Worm (Caenorhabditis elegans) whole organism, L4 larva: ENCODE results near the gene R09F10.8.

Source experiments
- F10B5.3 ChIP-seq: sonication (generic microtip); optimal IDR thresholded peaks from 2 replicates; lab custom pipeline; 2016; ENCODE audit warnings: mild to moderate bottlenecking, missing genetic modification characterization, missing compliant biosample characterization
- F26F4.8 ChIP-seq: fragments of 200-800 bp; sonication (Bioruptor generic); conservative IDR thresholded peaks from 2 replicates; pipeline ENCODE4 v1.3.6; 2022; ENCODE audit warnings: missing genetic modification characterization, missing compliant biosample characterization
- F37D6.2 ChIP-seq: sonication (generic microtip); optimal IDR thresholded peaks from 2 replicates; lab custom pipeline; 2016; ENCODE audit warnings: mild to moderate bottlenecking, missing genetic modification characterization, missing compliant biosample characterization
- R02D3.7 ChIP-seq: fragments of 150-350 bp; sonication (generic microtip); optimal IDR thresholded peaks from 3 replicates; lab custom pipeline; 2014; ENCODE audit warnings: missing biosample characterization, missing genetic modification characterization
- T20F7.1 ChIP-seq: fragments of 200-800 bp; sonication (Bioruptor generic); optimal IDR thresholded peaks from 2 replicates; lab custom pipeline; 2018; ENCODE audit warnings: mild to moderate bottlenecking, missing genetic modification characterization, missing compliant biosample characterization
- T26A8.4 ChIP-seq: fragments of 200-800 bp; sonication (Bioruptor generic); IDR thresholded peaks from 2 replicates; pipeline ENCODE4 v1.3.6; 2022; ENCODE audit warnings: missing genetic modification characterization, missing compliant biosample characterization
- Y5F2A.4 ChIP-seq: fragments of 200-800 bp; sonication (Bioruptor generic); optimal IDR thresholded peaks from 2 replicates; lab custom pipeline; 2018; ENCODE audit warnings: mild to moderate bottlenecking, missing genetic modification characterization, missing compliant biosample characterization
- aha-1 ChIP-seq: fragments of 150-350 bp; peaks from one replicate; lab custom pipeline; 2014; ENCODE audit warnings: missing biosample characterization, missing genetic modification characterization
- aly-2 ChIP-seq: sonication (generic microtip); optimal IDR thresholded peaks from 2 replicates; lab custom pipeline; 2018; ENCODE audit warnings: missing biosample characterization, missing genetic modification characterization
- arid-1 ChIP-seq: fragments of 200-800 bp; sonication (Bioruptor generic); conservative IDR thresholded peaks from 2 replicates; pipeline ENCODE4 v1.3.6; 2022; ENCODE audit warnings: missing genetic modification reagents, missing genetic modification characterization, missing compliant biosample characterization
- ceh-20 ChIP-seq: fragments of 200-800 bp; sonication (Bioruptor generic); IDR thresholded peaks from 2 replicates; pipeline ENCODE4 v1.3.6; 2022; ENCODE audit warnings: missing genetic modification reagents, missing genetic modification characterization, missing compliant biosample characterization
- ceh-28 ChIP-seq: fragments of 150-350 bp; optimal IDR thresholded peaks from 2 replicates; lab custom pipeline; 2014; ENCODE audit warnings: missing biosample characterization, missing genetic modification reagents, missing genetic modification characterization
- ceh-44 ChIP-seq: fragments of 200-800 bp; sonication (Bioruptor generic); IDR thresholded peaks from 2 replicates; pipeline ENCODE4 v1.3.6; 2022; ENCODE audit warnings: missing genetic modification reagents, missing genetic modification characterization, missing compliant biosample characterization
- daf-12 ChIP-seq: fragments of 150-350 bp; optimal IDR thresholded peaks from 2 replicates; lab custom pipeline; 2014; ENCODE audit warnings: missing biosample characterization, missing genetic modification reagents, missing genetic modification characterization
- daf-16 ChIP-seq, 3 experiments: sonication (generic microtip); optimal IDR thresholded peaks; 2 replicates each; lab custom pipeline; 2016 to 2017; ENCODE audit warnings: missing genetic modification characterization in 3 of 3, missing genetic modification reagents in 3 of 3, mild to moderate bottlenecking in 2 of 3, missing compliant biosample characterization in 2 of 3, missing biosample characterization in 1 of 3, moderate library complexity in 1 of 3
- dmd-8 ChIP-seq: fragments of 200-800 bp; sonication (Bioruptor generic); IDR thresholded peaks from 2 replicates; pipeline ENCODE4 v1.3.6; 2022; ENCODE audit warnings: missing genetic modification characterization, missing compliant biosample characterization
- dpl-1 ChIP-seq: fragments of 150-350 bp; optimal IDR thresholded peaks from 2 replicates; lab custom pipeline; 2014; ENCODE audit warnings: missing biosample characterization, missing genetic modification reagents, missing genetic modification characterization
- dve-1 ChIP-seq: sonication (generic microtip); optimal IDR thresholded peaks from 2 replicates; lab custom pipeline; 2017; ENCODE audit warnings: antibody characterized with exemption, mild to moderate bottlenecking, missing genetic modification characterization, missing compliant biosample characterization; ENCODE audit not compliant: insufficient read depth
- egl-27 ChIP-seq: sonication (generic microtip); optimal IDR thresholded peaks from 3 replicates; lab custom pipeline; 2017; ENCODE audit warnings: missing biosample characterization, missing genetic modification reagents, missing genetic modification characterization
- fkh-10 ChIP-seq: fragments of 150-350 bp; optimal IDR thresholded peaks from 2 replicates; lab custom pipeline; 2014; ENCODE audit warnings: missing biosample characterization, missing genetic modification reagents, missing genetic modification characterization
- gei-8 ChIP-seq: fragments of 200-800 bp; sonication (Bioruptor generic); optimal IDR thresholded peaks from 2 replicates; lab custom pipeline; 2018; ENCODE audit warnings: mild to moderate bottlenecking, missing genetic modification characterization, missing compliant biosample characterization
- hlh-11 ChIP-seq: fragments of 200-800 bp; sonication (Bioruptor generic); optimal IDR thresholded peaks from 2 replicates; lab custom pipeline; 2018; ENCODE audit warnings: mild to moderate bottlenecking, missing genetic modification characterization, missing compliant biosample characterization
- hmg-1.1 ChIP-seq: fragments of 200-800 bp; sonication (Bioruptor generic); IDR thresholded peaks from 2 replicates; pipeline ENCODE4 v1.3.6; 2022; ENCODE audit warnings: missing genetic modification reagents, missing genetic modification characterization, missing compliant biosample characterization
- lim-7 ChIP-seq: fragments of 200-800 bp; sonication (Bioruptor generic); IDR thresholded peaks from 2 replicates; pipeline ENCODE4 v1.3.6; 2022; ENCODE audit warnings: missing genetic modification characterization, missing compliant biosample characterization
- lin-1 ChIP-seq: fragments of 200-800 bp; sonication (Bioruptor generic); IDR thresholded peaks from 2 replicates; pipeline ENCODE4 v1.3.6; 2022; ENCODE audit warnings: missing genetic modification reagents, missing genetic modification characterization, missing compliant biosample characterization
- lsy-2 ChIP-seq, 2 experiments: fragments of 150-350 bp in 1 of 2; sonication (generic microtip) in 1 of 2; optimal IDR thresholded peaks; 2 replicates each; lab custom pipeline; 2014 to 2017; ENCODE audit warnings: missing biosample characterization in 2 of 2, missing genetic modification characterization in 2 of 2
- madf-9 ChIP-seq: fragments of 200-800 bp; sonication (Bioruptor generic); conservative IDR thresholded peaks from 2 replicates; pipeline ENCODE4 v1.3.6; 2022; ENCODE audit warnings: missing genetic modification reagents, missing genetic modification characterization, missing compliant biosample characterization
- mxl-2 ChIP-seq: fragments of 200-800 bp; sonication (Bioruptor generic); conservative IDR thresholded peaks from 2 replicates; pipeline ENCODE4 v1.3.6; 2022; ENCODE audit warnings: missing genetic modification reagents, missing genetic modification characterization, missing compliant biosample characterization
- nhr-102 ChIP-seq: sonication (generic microtip); optimal IDR thresholded peaks from 2 replicates; lab custom pipeline; 2016; ENCODE audit warnings: mild to moderate bottlenecking, missing genetic modification characterization, moderate library complexity, missing compliant biosample characterization
- nhr-11 ChIP-seq: fragments of 150-350 bp; optimal IDR thresholded peaks from 2 replicates; lab custom pipeline; 2014; ENCODE audit warnings: missing biosample characterization, missing genetic modification characterization
- nhr-25 ChIP-seq: sonication (generic microtip); optimal IDR thresholded peaks from 2 replicates; lab custom pipeline; 2017; ENCODE audit warnings: missing genetic modification characterization, mild to moderate bottlenecking, missing compliant biosample characterization, antibody characterized with exemption, moderate library complexity, borderline replicate concordance; ENCODE audit not compliant: insufficient read depth
- nhr-42 ChIP-seq: fragments of 200-800 bp; sonication (Bioruptor generic); IDR thresholded peaks from 2 replicates; pipeline ENCODE4 v1.3.6; 2022; ENCODE audit warnings: missing genetic modification characterization, missing compliant biosample characterization
- php-3 ChIP-seq: fragments of 200-800 bp; sonication (Bioruptor generic); IDR thresholded peaks from 2 replicates; pipeline ENCODE4 v1.3.6; 2022; ENCODE audit warnings: missing genetic modification reagents, missing genetic modification characterization, missing compliant biosample characterization
- pqm-1 ChIP-seq: sonication (generic microtip); optimal IDR thresholded peaks from 2 replicates; lab custom pipeline; 2017; ENCODE audit warnings: missing biosample characterization, missing genetic modification characterization
- set-16 ChIP-seq: fragments of 200-800 bp; sonication (Bioruptor generic); IDR thresholded peaks from 2 replicates; pipeline ENCODE4 v1.3.6; 2022; ENCODE audit warnings: missing genetic modification reagents, missing genetic modification characterization, missing compliant biosample characterization
- snpc-1.2 ChIP-seq: fragments of 200-800 bp; sonication (Bioruptor generic); IDR thresholded peaks from 2 replicates; pipeline ENCODE4 v1.3.6; 2022; ENCODE audit warnings: missing genetic modification reagents, missing genetic modification characterization, missing compliant biosample characterization
- spr-3 ChIP-seq: fragments of 200-800 bp; sonication (Bioruptor generic); optimal IDR thresholded peaks from 2 replicates; lab custom pipeline; 2018; ENCODE audit warnings: mild to moderate bottlenecking, missing genetic modification characterization, missing compliant biosample characterization
- unc-130 ChIP-seq: sonication (generic microtip); optimal IDR thresholded peaks from 2 replicates; lab custom pipeline; 2016; ENCODE audit warnings: missing genetic modification reagents, missing genetic modification characterization, missing compliant biosample characterization
- unc-62 ChIP-seq, 3 experiments: fragments of 150-350 bp in 1 of 3; sonication (generic microtip); optimal IDR thresholded peaks in 2 of 3; peaks in 1 of 3; 1 replicate in 1 of 3; 2 replicates in 2 of 3; lab custom pipeline; 2014 to 2017; ENCODE audit warnings: missing biosample characterization in 3 of 3, missing genetic modification characterization in 3 of 3, missing genetic modification reagents in 3 of 3, missing genotype in 1 of 3
- zag-1 ChIP-seq: fragments of 150-350 bp; optimal IDR thresholded peaks from 2 replicates; lab custom pipeline; 2014; ENCODE audit warnings: missing biosample characterization, missing genetic modification characterization
- zfp-3 ChIP-seq: fragments of 200-800 bp; sonication (Bioruptor generic); conservative IDR thresholded peaks from 2 replicates; pipeline ENCODE4 v1.3.6; 2022; ENCODE audit warnings: missing genetic modification reagents, missing genetic modification characterization, missing compliant biosample characterization

R09F10.8 gene

DNA sequence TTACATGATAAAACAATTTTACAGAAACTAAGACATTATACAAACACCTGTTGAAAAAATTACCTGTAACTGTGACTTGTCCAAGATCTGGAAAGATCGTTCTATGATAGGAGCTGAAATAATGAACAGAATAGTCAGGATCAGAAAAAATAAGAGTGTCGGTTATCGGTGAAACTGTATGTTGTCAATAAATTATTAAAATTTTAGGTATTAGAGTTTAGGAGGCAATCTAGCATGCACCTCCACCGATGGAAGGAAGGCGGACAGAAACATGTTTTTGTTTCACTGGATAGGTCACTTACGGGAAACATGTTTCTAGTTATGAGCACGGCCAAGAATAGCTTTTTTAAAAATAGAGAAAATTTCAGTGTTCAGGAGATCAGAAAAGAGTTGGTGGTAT is 26.7 kb downstream of the R09F10.8 start, which contains the start of gene ced-13:
ced-13 (minus strand) TSS at position 101 of the 400 bp plus-strand sequence.
- TF ChIP-seq spr-3 (GFP tag; lab: Kevin White, UChicago) (no peak), pqm-1 (tag; lab: Kevin White, UChicago) (no peak), T20F7.1 (GFP tag; lab: Kevin White, UChicago) (no peak), daf-12 (tag; lab: Kevin White, UChicago) (no peak), zfp-3 (no peak), dmd-8 (no peak), lim-7 (GFP tag; lab: Robert Waterston, UW) (no peak), Y5F2A.4 (GFP tag; lab: Kevin White, UChicago) (no peak), mxl-2 (no peak), hmg-1.1 (no peak), lin-1 (GFP tag; lab: Robert Waterston, UW) (no peak), php-3 (GFP tag; lab: Robert Waterston, UW) (no peak), R02D3.7 (tag; lab: Kevin White, UChicago) (no peak), aly-2 (tag; lab: Kevin White, UChicago) (no peak), ceh-44 (GFP tag; lab: Robert Waterston, UW) (no peak)
- TF ChIP-seq, all 104 proteins: peak for 0

- TF ChIP-seq aha-1 (tag; lab: Kevin White, UChicago) = peak; percentile 12
- no peak for TF ChIP-seq unc-130 (GFP tag; lab: Kevin White, UChicago)
- TF ChIP-seq unc-62 (GFP tag; optimal IDR thresholded peaks at IDR 0.05 in 1 of 2; lab: Kevin White, UChicago) = peak in 1 of 2 experiments; percentile 94
- TF ChIP-seq unc-62 (tag; optimal IDR thresholded peaks at IDR 0.05; lab: Kevin White, UChicago) = no peak
- TF ChIP-seq zag-1 (tag; lab: Kevin White, UChicago) = no peak
- no peak for TF ChIP-seq arid-1 (GFP tag; lab: Robert Waterston, UW)
- TF ChIP-seq, all 104 proteins: peak for 2
Observed at ce11 chrX:8297333-8297732, 28.9 kb downstream of the R09F10.8 start.

- TF ChIP-seq ceh-20 (no peak), unc-62 (GFP tag; optimal IDR thresholded peaks at IDR 0.05 in 1 of 2; lab: Kevin White, UChicago) (peak in 1 of 2 experiments; percentile 96), unc-62 (tag; optimal IDR thresholded peaks at IDR 0.05; lab: Kevin White, UChicago) (no peak), T26A8.4 (GFP tag; lab: Robert Waterston, UW) (peak; percentile 32; the same call in 1 of the 2 replicates), php-3 (GFP tag; lab: Robert Waterston, UW) (0 out of 2 replicates have a peak, but pooled peaks have one; percentile 27), fkh-10 (GFP tag; lab: Kevin White, UChicago) (no peak), set-16 (peak; percentile 46; the same call in 1 of the 2 replicates), F26F4.8 (GFP tag; lab: Robert Waterston, UW) (0 out of 2 replicates have a peak, but pooled peaks have one; percentile 42), gei-8 (GFP tag; lab: Kevin White, UChicago) (no peak)
Observed at ce11 chrX:8294586-8294985, 31.7 kb downstream of the R09F10.8 start, which contains the start of gene R09F10.3. TSS of gene R09F10.3 (plus strand) at chrX:8294625.

DNA sequence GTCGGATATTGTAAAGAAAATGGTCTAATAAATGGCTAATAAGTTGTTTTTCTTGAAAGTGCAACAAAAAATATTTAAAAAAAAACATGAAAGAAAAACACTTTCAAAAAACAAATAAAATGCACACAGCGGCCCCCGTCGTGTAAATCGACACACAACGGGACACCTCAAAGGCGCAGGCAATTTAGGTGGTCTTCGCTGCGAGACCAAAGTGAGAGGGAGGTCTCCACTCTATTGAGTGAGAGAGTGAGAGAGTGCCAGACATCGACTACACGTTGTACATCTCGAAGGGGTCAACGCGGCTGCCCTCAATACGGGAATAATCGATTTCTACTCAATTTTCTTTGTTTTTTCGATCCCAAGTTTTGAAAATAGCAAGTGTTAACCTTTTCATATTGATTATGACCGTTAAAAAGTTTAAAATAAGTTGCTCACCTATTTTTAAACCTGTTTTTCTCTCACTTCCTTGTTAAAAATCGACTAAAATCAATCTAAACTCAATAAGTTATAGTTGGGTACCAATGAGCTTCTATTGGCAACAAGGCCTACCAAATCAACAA is 39.4 kb downstream of the R09F10.8 start, which contains the start of gene sec-16A.2:
sec-16A.2 (plus strand) TSS at position 510 of the 560 bp plus-strand sequence.
- TF ChIP-seq dpl-1 (GFP tag; lab: Kevin White, UChicago) = peak; percentile 47
- TF ChIP-seq ceh-44 (GFP tag; lab: Robert Waterston, UW) = no peak
- TF ChIP-seq egl-27 (tag; lab: Kevin White, UChicago) = no peak
- peak in 1 of 2 experiments; percentile 38 for TF ChIP-seq daf-16 (GFP tag; optimal IDR thresholded peaks at IDR 0.05; lab: Kevin White, UChicago)
- TF ChIP-seq daf-16 (tag; optimal IDR thresholded peaks at IDR 0.05; lab: Kevin White, UChicago) = peak; percentile 33
- no peak for TF ChIP-seq F37D6.2 (tag; lab: Kevin White, UChicago)
- TF ChIP-seq lin-1 (GFP tag; lab: Robert Waterston, UW) = no peak
- no peak for TF ChIP-seq ceh-28 (tag; lab: Kevin White, UChicago)
- peak; percentile 23 for TF ChIP-seq fkh-10 (GFP tag; lab: Kevin White, UChicago)
- TF ChIP-seq nhr-25 (tag; lab: Kevin White, UChicago) = peak; percentile 13
- TF ChIP-seq nhr-42 (GFP tag; lab: Robert Waterston, UW) = 0 out of 2 replicates have a peak, but pooled peaks have one; percentile 16
- no peak for TF ChIP-seq snpc-1.2 (GFP tag; lab: Robert Waterston, UW)
- peak in 1 of 2 experiments; percentile 79 for TF ChIP-seq lsy-2 (tag; optimal IDR thresholded peaks at IDR 0.05; lab: Kevin White, UChicago)
- TF ChIP-seq php-3 (GFP tag; lab: Robert Waterston, UW) = no peak
- TF ChIP-seq nhr-11 = peak; percentile 46
- TF ChIP-seq madf-9 (GFP tag; lab: Robert Waterston, UW) = no peak
- no peak for TF ChIP-seq zag-1 (tag; lab: Kevin White, UChicago)
- no peak for TF ChIP-seq F26F4.8 (GFP tag; lab: Robert Waterston, UW)
- TF ChIP-seq dve-1 (tag; lab: Kevin White, UChicago) = peak; percentile 62
- TF ChIP-seq ceh-20 = no peak
- peak; percentile 70 for TF ChIP-seq hlh-11 (tag; lab: Kevin White, UChicago)
- no peak for TF ChIP-seq F10B5.3 (tag; lab: Kevin White, UChicago)
- no peak for TF ChIP-seq arid-1 (GFP tag; lab: Robert Waterston, UW)
- no peak for TF ChIP-seq unc-130 (GFP tag; lab: Kevin White, UChicago)
- TF ChIP-seq nhr-102 (tag; lab: Kevin White, UChicago) = no peak
- no peak for TF ChIP-seq gei-8 (GFP tag; lab: Kevin White, UChicago)
